Worm (Caenorhabditis elegans): ENCODE measurements around the gene W04E12.3.

DNA sequence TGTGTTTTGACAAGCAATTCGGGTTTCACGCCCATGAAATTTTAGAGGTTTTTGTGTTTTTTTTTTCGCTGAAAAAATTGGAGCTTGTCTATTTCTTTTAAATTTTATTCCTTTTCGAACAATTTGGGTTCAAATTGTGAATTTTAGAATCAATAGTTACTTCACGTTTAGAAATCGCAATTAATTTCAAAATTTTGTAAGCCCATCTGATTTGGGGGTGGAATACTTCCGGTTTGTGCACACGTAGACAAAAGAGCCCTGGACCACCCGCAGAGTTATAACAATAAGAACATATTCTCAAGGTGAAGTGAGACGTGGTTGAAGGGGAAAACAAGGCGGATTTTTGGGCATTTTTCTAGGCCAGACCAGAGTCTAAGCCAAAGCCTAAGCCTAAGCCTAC, 22.5 kb upstream of the W04E12.3 start, which contains the start of gene Y116F11A.6:
- TF ChIP-seq ama-1 (optimal IDR thresholded peaks at IDR 0.05) (no peak), ceh-82 (tag; optimal IDR thresholded peaks at IDR 0.05) (no peak), blmp-1 (tag; optimal IDR thresholded peaks at IDR 0.05; ENCODE audit: insufficient read depth) (no peak)

All from whole organism, L2 larva.